Fruit fly (Drosophila melanogaster): ENCODE measurements around the gene CG12637.
"Not testable (repeated sequence)": the region's sequence is repeated elsewhere in the genome, so short reads cannot be mapped to it uniquely, and the experiment has no call there.

The CG12637 gene

dm6 chrX:10673366-10673765 is at the start of gene CG12637:
TSS of gene CG12637 (minus strand) at chrX:10673466.
- no peak for TF ChIP-seq CG17801 (GFP tag; optimal IDR thresholded peaks at IDR 0.05; ENCODE audit: partially characterized antibody)

- TF ChIP-seq CG17801 (GFP tag; optimal IDR thresholded peaks at IDR 0.05; ENCODE audit: partially characterized antibody) = no peak
Measured at dm6 chrX:10721901-10722479, 48.7 kb upstream of the CG12637 start.

dm6 chrX:10719280-10719679 is 46.0 kb upstream of the CG12637 start:
- no peak for TF ChIP-seq CG17801 (GFP tag; optimal IDR thresholded peaks at IDR 0.05; ENCODE audit: partially characterized antibody)

- TF ChIP-seq CG17801 (GFP tag; optimal IDR thresholded peaks at IDR 0.05; ENCODE audit: partially characterized antibody) = peak; percentile 66
Measured at dm6 chrX:10717869-10718268, 44.6 kb upstream of the CG12637 start.

dm6 chrX:10697731-10698130 is 24.5 kb upstream of the CG12637 start:
- no peak for TF ChIP-seq CG17801 (GFP tag; optimal IDR thresholded peaks at IDR 0.05; ENCODE audit: partially characterized antibody)

- not testable (repeated sequence) for TF ChIP-seq CG17801 (GFP tag; optimal IDR thresholded peaks at IDR 0.05; ENCODE audit: partially characterized antibody)
Measured at dm6 chrX:10661743-10662142, 11.5 kb downstream of the CG12637 start, which contains the start of gene Rab9E. TSS of gene Rab9E (minus strand) at chrX:10661843.

dm6 chrX:10657380-10657779 is 15.9 kb downstream of the CG12637 start, which contains the start of gene CG2111:
TSS of gene CG2111 (plus strand) at chrX:10657680.
- no peak for TF ChIP-seq CG17801 (GFP tag; optimal IDR thresholded peaks at IDR 0.05; ENCODE audit: partially characterized antibody)

dm6 chrX:10656216-10656615 is 17.1 kb downstream of the CG12637 start:
- TF ChIP-seq CG17801 (GFP tag; optimal IDR thresholded peaks at IDR 0.05; ENCODE audit: partially characterized antibody) = no peak

dm6 chrX:10642233-10642751 is 31.0 kb downstream of the CG12637 start:
- no peak for TF ChIP-seq CG17801 (GFP tag; optimal IDR thresholded peaks at IDR 0.05; ENCODE audit: partially characterized antibody)

- no peak for TF ChIP-seq CG17801 (GFP tag; optimal IDR thresholded peaks at IDR 0.05; ENCODE audit: partially characterized antibody)
Measured at dm6 chrX:10628874-10629273, 44.4 kb downstream of the CG12637 start.

dm6 chrX:10627062-10627756 is 46.1 kb downstream of the CG12637 start, which contains the start of the genes CG9806 and X11Lbeta:
TSS of gene CG9806 (minus strand) at chrX:10627112.
TSS of gene X11Lbeta (plus strand) at chrX:10627737.
- TF ChIP-seq CG17801 (GFP tag; optimal IDR thresholded peaks at IDR 0.05; ENCODE audit: partially characterized antibody) = no peak

dm6 chrX:10623125-10623524 is 50.1 kb downstream of the CG12637 start, which contains the start of gene Rab9Db:
TSS of gene Rab9Db (minus strand) at chrX:10623225.
- TF ChIP-seq CG17801 (GFP tag; optimal IDR thresholded peaks at IDR 0.05; ENCODE audit: partially characterized antibody) = not testable (repeated sequence)

All from ovary, adult (tissue).